Fruit fly (Drosophila melanogaster) whole organism, embryonic: ENCODE results near the gene CG34116.
A peak's percentile ranks its signal among the peaks of the same experiment; 100 is the strongest.

ENCODE experiments used
- Aef1 ChIP-seq: fragments of 200-800 bp; sonication (Bioruptor generic); IDR thresholded peaks from 3 replicates; pipeline ENCODE4 v1.3.6; 2022; ENCODE audit warnings: missing biosample characterization, missing genetic modification characterization
- CG10979 ChIP-seq: fragments of 200-800 bp; sonication (Bioruptor generic); optimal IDR thresholded peaks from 2 replicates; lab custom pipeline; 2018; ENCODE audit warnings: missing biosample characterization, mild to moderate bottlenecking, missing genetic modification characterization, moderate library complexity
- CG11085 ChIP-seq: fragments of 200-800 bp; sonication (Bioruptor generic); IDR thresholded peaks from 2 replicates; pipeline ENCODE4 v1.3.6; 2022; ENCODE audit warnings: missing biosample characterization, missing genetic modification characterization
- CG11247 ChIP-seq: fragments of 200-800 bp; sonication (Bioruptor generic); IDR thresholded peaks from 2 replicates; pipeline ENCODE4 v1.3.6; 2022; ENCODE audit warnings: missing biosample characterization, missing genetic modification characterization
- CG12219 ChIP-seq: fragments of 200-800 bp; sonication (Bioruptor generic); optimal IDR thresholded peaks from 3 replicates; lab custom pipeline; 2018; ENCODE audit warnings: missing biosample characterization, mild to moderate bottlenecking, missing genetic modification characterization
- CG1233 ChIP-seq: fragments of 200-800 bp; sonication (Bioruptor generic); optimal IDR thresholded peaks from 4 replicates; lab custom pipeline; 2018; ENCODE audit warnings: missing biosample characterization, mild to moderate bottlenecking, missing genetic modification characterization
- CG12391 ChIP-seq: fragments of 200-800 bp; sonication (Bioruptor generic); optimal IDR thresholded peaks from 3 replicates; lab custom pipeline; 2018; ENCODE audit warnings: missing biosample characterization, mild to moderate bottlenecking, missing genetic modification characterization, moderate library complexity
- CG12659 ChIP-seq: fragments of 200-800 bp; sonication (Bioruptor generic); optimal IDR thresholded peaks from 3 replicates; lab custom pipeline; 2017; ENCODE audit warnings: mild to moderate bottlenecking, missing biosample characterization, missing genetic modification reagents, missing genetic modification characterization
- CG13894 ChIP-seq: fragments of 200-800 bp; sonication (Bioruptor generic); optimal IDR thresholded peaks from 3 replicates; lab custom pipeline; 2018; ENCODE audit warnings: missing biosample characterization, mild to moderate bottlenecking, missing genetic modification characterization, moderate library complexity
- CG1602 ChIP-seq: fragments of 200-800 bp; sonication (Bioruptor generic); optimal IDR thresholded peaks from 3 replicates; lab custom pipeline; 2016; ENCODE audit warnings: missing biosample characterization, missing genetic modification characterization
- CG1603 ChIP-seq: fragments of 200-800 bp; sonication (Bioruptor generic); optimal IDR thresholded peaks from 2 replicates; lab custom pipeline; 2019; ENCODE audit warnings: missing biosample characterization, mild to moderate bottlenecking, missing genetic modification characterization, moderate library complexity
- CG17186 ChIP-seq: fragments of 200-800 bp; sonication (Bioruptor generic); optimal IDR thresholded peaks from 3 replicates; lab custom pipeline; 2017; ENCODE audit warnings: missing biosample characterization, missing genetic modification reagents, missing genetic modification characterization
- CG1792 ChIP-seq: fragments of 200-800 bp; sonication (Bioruptor generic); optimal IDR thresholded peaks from 2 replicates; lab custom pipeline; 2016; ENCODE audit warnings: missing biosample characterization, missing genetic modification characterization
- CG2116 ChIP-seq: fragments of 200-800 bp; sonication (Bioruptor generic); optimal IDR thresholded peaks from 3 replicates; lab custom pipeline; 2018; ENCODE audit warnings: missing biosample characterization, mild to moderate bottlenecking, missing genetic modification characterization
- CG2889 ChIP-seq: fragments of 200-800 bp; sonication (Bioruptor generic); IDR thresholded peaks from 3 replicates; pipeline ENCODE4 v1.3.6; 2022; ENCODE audit warnings: missing biosample characterization, missing genetic modification characterization
- CG31388 ChIP-seq: fragments of 200-800 bp; sonication (Bioruptor generic); optimal IDR thresholded peaks from 2 replicates; lab custom pipeline; 2016; ENCODE audit warnings: missing biosample characterization, missing genetic modification characterization
- CG34376 ChIP-seq: fragments of 200-800 bp; sonication (Bioruptor generic); optimal IDR thresholded peaks from 2 replicates; lab custom pipeline; 2018; ENCODE audit warnings: missing biosample characterization, mild to moderate bottlenecking, missing genetic modification characterization
- CG3995 ChIP-seq: fragments of 200-800 bp; sonication (Bioruptor generic); optimal IDR thresholded peaks from 3 replicates; lab custom pipeline; 2016; ENCODE audit warnings: missing biosample characterization, missing genetic modification characterization
- CG42726 ChIP-seq: fragments of 200-800 bp; sonication (Bioruptor generic); IDR thresholded peaks from 2 replicates; pipeline ENCODE4 v1.3.6; 2022; ENCODE audit warnings: missing biosample characterization, missing genetic modification characterization; ENCODE audit not compliant: partially characterized antibody
- CG43689 ChIP-seq: fragments of 200-800 bp; sonication (Bioruptor generic); IDR thresholded peaks from 2 replicates; pipeline ENCODE4 v1.3.6; 2022; ENCODE audit warnings: missing biosample characterization, missing genetic modification characterization
- CG6765 ChIP-seq: fragments of 200-800 bp; sonication (Bioruptor generic); optimal IDR thresholded peaks from 3 replicates; lab custom pipeline; 2017; ENCODE audit warnings: missing biosample characterization, mild to moderate bottlenecking, missing genetic modification characterization
- CTCF ChIP-seq: fragments of 200-800 bp; sonication (Bioruptor generic); optimal IDR thresholded peaks from 2 replicates; lab custom pipeline; 2017; ENCODE audit warnings: missing biosample characterization, mild to moderate bottlenecking, missing genetic modification characterization, moderate library complexity
- Dek ChIP-seq: fragments of 200-800 bp; sonication (Bioruptor generic); optimal IDR thresholded peaks from 3 replicates; lab custom pipeline; 2019; ENCODE audit warnings: missing biosample characterization, mild to moderate bottlenecking, missing genetic modification characterization, moderate library complexity
- Doc3 ChIP-seq: fragments of 200-800 bp; sonication (Bioruptor generic); IDR thresholded peaks from 3 replicates; pipeline ENCODE4 v1.3.6; 2022; ENCODE audit warnings: missing biosample characterization, missing genetic modification characterization; ENCODE audit not compliant: partially characterized antibody
- Dref ChIP-seq: fragments of 200-800 bp; sonication (Bioruptor generic); IDR thresholded peaks from 2 replicates; pipeline ENCODE4 v1.3.6; 2022; ENCODE audit warnings: missing biosample characterization, missing genetic modification characterization
- H15 ChIP-seq: fragments of 200-800 bp; sonication (Bioruptor generic); IDR thresholded peaks from 3 replicates; pipeline ENCODE4 v1.3.6; 2022; ENCODE audit warnings: missing biosample characterization, missing genetic modification characterization
- HLH4C ChIP-seq: fragments of 200-800 bp; sonication (Bioruptor generic); IDR thresholded peaks from 3 replicates; pipeline ENCODE4 v1.3.6; 2022; ENCODE audit warnings: missing biosample characterization, missing genetic modification characterization; ENCODE audit not compliant: partially characterized antibody
- Hr39 ChIP-seq: fragments of >200 bp; optimal IDR thresholded peaks from 2 replicates; lab custom pipeline; 2017
- Med ChIP-seq: fragments of 200-800 bp; sonication (Bioruptor generic); peaks from one replicate; lab custom pipeline; 2016; ENCODE audit warnings: missing biosample characterization, missing genetic modification characterization, mild to moderate bottlenecking, inconsistent platforms, moderate library complexity
- Sin3A ChIP-seq: fragments of >200 bp; optimal IDR thresholded peaks from 2 replicates; lab custom pipeline; 2018
- Stat92E ChIP-seq, 3 experiments: fragments of >200 bp in 2 of 3; fragments of 200-800 bp in 1 of 3; sonication (Bioruptor generic) in 1 of 3; optimal IDR thresholded peaks; 2 replicates each; lab custom pipeline; 2017 to 2019; ENCODE audit warnings: missing biosample characterization in 3 of 3, missing genetic modification characterization in 3 of 3, mild to moderate bottlenecking in 1 of 3, moderate library complexity in 1 of 3
- TFAM ChIP-seq: fragments of 200-800 bp; sonication (Bioruptor generic); optimal IDR thresholded peaks from 2 replicates; lab custom pipeline; 2017; ENCODE audit warnings: missing biosample characterization, missing genetic modification characterization, inconsistent platforms
- dan ChIP-seq: fragments of 200-800 bp; sonication (Bioruptor generic); IDR thresholded peaks from 2 replicates; pipeline ENCODE4 v1.3.6; 2022; ENCODE audit warnings: missing biosample characterization, missing genetic modification characterization
- dati ChIP-seq: fragments of 200-800 bp; sonication (Bioruptor generic); IDR thresholded peaks from 2 replicates; pipeline ENCODE4 v1.3.6; 2022; ENCODE audit warnings: missing biosample characterization, missing genetic modification characterization
- kah ChIP-seq: fragments of 200-800 bp; sonication (Bioruptor generic); optimal IDR thresholded peaks from 2 replicates; lab custom pipeline; 2018; ENCODE audit warnings: missing biosample characterization, mild to moderate bottlenecking, missing genetic modification characterization
- knrl ChIP-seq: fragments of 200-800 bp; sonication (Bioruptor generic); IDR thresholded peaks from 3 replicates; pipeline ENCODE4 v1.3.6; 2022; ENCODE audit warnings: missing biosample characterization, missing genetic modification characterization; ENCODE audit not compliant: partially characterized antibody
- lola ChIP-seq, 3 experiments: fragments of >200 bp in 2 of 3; fragments of 200-800 bp in 1 of 3; sonication (Bioruptor generic) in 1 of 3; optimal IDR thresholded peaks; 2 replicates each; lab custom pipeline; 2017 to 2019; ENCODE audit warnings: missing biosample characterization in 3 of 3, missing genetic modification characterization in 3 of 3, mild to moderate bottlenecking in 1 of 3, moderate library complexity in 1 of 3
- mam ChIP-seq: fragments of 200-800 bp; sonication (Bioruptor generic); optimal IDR thresholded peaks from 3 replicates; lab custom pipeline; 2016; ENCODE audit warnings: missing biosample characterization, missing genetic modification characterization
- nau ChIP-seq: fragments of 200-800 bp; sonication (Bioruptor generic); optimal IDR thresholded peaks from 3 replicates; lab custom pipeline; 2017; ENCODE audit warnings: missing biosample characterization, mild to moderate bottlenecking, missing genetic modification characterization, missing genetic modification reagents
- nmo ChIP-seq: fragments of 200-800 bp; sonication (Bioruptor generic); optimal IDR thresholded peaks from 2 replicates; lab custom pipeline; 2018; ENCODE audit warnings: missing biosample characterization, mild to moderate bottlenecking, missing genetic modification characterization, moderate library complexity
- org-1 ChIP-seq: fragments of 200-800 bp; sonication (Bioruptor generic); optimal IDR thresholded peaks from 2 replicates; lab custom pipeline; 2017; ENCODE audit warnings: missing biosample characterization, missing genetic modification characterization
- pho ChIP-seq: fragments of 200-800 bp; sonication (Bioruptor generic); optimal IDR thresholded peaks from 2 replicates; lab custom pipeline; 2016; ENCODE audit warnings: missing biosample characterization, missing genetic modification characterization
- ranshi ChIP-seq: fragments of 200-800 bp; sonication (Bioruptor generic); IDR thresholded peaks from 2 replicates; pipeline ENCODE4 v1.3.6; 2022; ENCODE audit warnings: missing biosample characterization, missing genetic modification characterization
- repo ChIP-seq: fragments of 200-800 bp; sonication (Bioruptor generic); optimal IDR thresholded peaks from 2 replicates; lab custom pipeline; 2016; ENCODE audit warnings: missing biosample characterization, missing genetic modification characterization
- sqz ChIP-seq: fragments of 200-800 bp; sonication (Bioruptor generic); optimal IDR thresholded peaks from 3 replicates; lab custom pipeline; 2018; ENCODE audit warnings: missing biosample characterization, mild to moderate bottlenecking, missing genetic modification characterization
- ssp ChIP-seq: fragments of 200-800 bp; sonication (Bioruptor generic); IDR thresholded peaks from 2 replicates; pipeline ENCODE4 v1.3.6; 2022; ENCODE audit warnings: missing biosample characterization, missing genetic modification characterization
- sug ChIP-seq: fragments of 200-800 bp; optimal IDR thresholded peaks from 2 replicates; lab custom pipeline; 2019; ENCODE audit warnings: missing biosample characterization, mild to moderate bottlenecking, missing genetic modification characterization, moderate library complexity
- tin ChIP-seq: fragments of 200-800 bp; sonication (Bioruptor generic); optimal IDR thresholded peaks from 3 replicates; lab custom pipeline; 2016; ENCODE audit warnings: missing biosample characterization, missing genetic modification characterization
- vnd ChIP-seq: fragments of 200-800 bp; sonication (Bioruptor generic); IDR thresholded peaks from 3 replicates; pipeline ENCODE4 v1.3.6; 2022; ENCODE audit warnings: missing biosample characterization, missing genetic modification characterization; ENCODE audit not compliant: partially characterized antibody
- zfh1 ChIP-seq: fragments of 200-800 bp; sonication (Bioruptor generic); IDR thresholded peaks from 3 replicates; pipeline ENCODE4 v1.3.6; 2022; ENCODE audit warnings: missing biosample characterization, missing genetic modification characterization

CG34116 gene

dm6 chr3L:19834143-19834794, 28.4 kb upstream of the CG34116 start, which contains the start of the genes trc and CG32221 (continued):
- TF ChIP-seq mam (GFP tag; lab: Kevin White, UChicago) (peak; percentile 17), CG43689 (GFP tag; lab: Robert Waterston, UW) (no peak), pho (GFP tag; lab: Kevin White, UChicago) (peak; percentile 11), Sin3A (peak; percentile 48), ranshi (GFP tag; lab: Robert Waterston, UW) (peak; percentile 42; the same call in 1 of the 2 replicates), CG11247 (GFP tag; lab: Robert Waterston, UW) (peak; percentile 61), CG1233 (GFP tag; lab: Kevin White, UChicago) (peak; percentile 65), sqz (no peak), CG31388 (no peak), Aef1 (GFP tag; lab: Robert Waterston, UW) (peak; percentile 49), Hr39 (lab: Kevin White, UChicago) (no peak), CG1792 (no peak), repo (GFP tag; lab: Kevin White, UChicago) (no peak), Doc3 (0 out of 3 replicates have a peak, but pooled peaks have one; percentile 20), CG1603 (no peak), Dref (peak; percentile 94), HLH4C (GFP tag; lab: Robert Waterston, UW) (peak; percentile 59), knrl (GFP tag; lab: Robert Waterston, UW) (peak; percentile 73), nau (GFP tag; lab: Kevin White, UChicago) (no peak), nmo (GFP tag; lab: Kevin White, UChicago) (peak; percentile 69), lola (GFP tag; optimal IDR thresholded peaks at IDR 0.05; lab: Kevin White, UChicago) (peak in 1 of 3 experiments; percentile 32), org-1 (GFP tag; lab: Kevin White, UChicago) (no peak), CTCF (GFP tag; lab: Kevin White, UChicago) (no peak), Med (GFP tag; lab: Kevin White, UChicago) (peak; percentile 82), CG2889 (GFP tag; lab: Robert Waterston, UW) (no peak), CG12391 (tag; lab: Kevin White, UChicago) (peak; percentile 53), vnd (0 out of 3 replicates have a peak, but pooled peaks have one; percentile 44), dan (GFP tag; lab: Robert Waterston, UW) (no peak), CG17186 (GFP tag; lab: Kevin White, UChicago) (peak; percentile 51), CG10979 (tag; lab: Kevin White, UChicago) (no peak), kah (GFP tag; lab: Kevin White, UChicago) (peak; percentile 11), zfh1 (GFP tag; lab: Robert Waterston, UW) (peak; percentile 52; the same call in 2 of the 3 replicates), sug (peak; percentile 74), CG34376 (GFP tag; lab: Kevin White, UChicago) (peak; percentile 53), CG11085 (peak; percentile 31; the same call in 1 of the 2 replicates), CG12659 (GFP tag; lab: Kevin White, UChicago) (peak; percentile 91), dati (GFP tag; lab: Robert Waterston, UW) (no peak), TFAM (GFP tag; lab: Kevin White, UChicago) (no peak), CG3995 (GFP tag; lab: Kevin White, UChicago) (peak; percentile 54), H15 (GFP tag; lab: Robert Waterston, UW) (no peak), tin (GFP tag; lab: Kevin White, UChicago) (peak; percentile 34), CG6765 (GFP tag; lab: Kevin White, UChicago) (peak; percentile 51), Dek (peak; percentile 65), CG1602 (peak; percentile 17), CG2116 (GFP tag; lab: Kevin White, UChicago) (peak; percentile 62), CG12219 (GFP tag; lab: Kevin White, UChicago) (peak; percentile 18), Stat92E (GFP tag; optimal IDR thresholded peaks at IDR 0.05; lab: Kevin White, UChicago) (no peak), CG42726 (GFP tag; lab: Robert Waterston, UW) (peak; percentile 77), ssp (GFP tag; lab: Robert Waterston, UW) (peak; percentile 19; the same call in 1 of the 2 replicates), CG13894 (tag; lab: Kevin White, UChicago) (no peak)
